Fruit fly (Drosophila melanogaster) whole organism, adult: Measurements from ENCODE around the gene CG15449.

Experiments
- CG14711 ChIP-seq: fragments of 200-800 bp; sonication (Bioruptor generic); optimal IDR thresholded peaks from 2 replicates; lab custom pipeline; 2018; ENCODE audit warnings: missing biosample characterization, mild to moderate bottlenecking, missing genetic modification characterization, moderate library complexity
- Clk ChIP-seq: fragments of 200-800 bp; sonication (Bioruptor generic); optimal IDR thresholded peaks from 2 replicates; lab custom pipeline; 2017; ENCODE audit warnings: missing biosample characterization, missing genetic modification characterization
- ovo ChIP-seq: fragments of 200-800 bp; sonication (Bioruptor generic); optimal IDR thresholded peaks from 2 replicates; lab custom pipeline; 2016; ENCODE audit warnings: missing biosample characterization, missing genetic modification characterization

- TF ChIP-seq ovo (GFP tag; lab: Kevin White, UChicago): no peak
- no peak for TF ChIP-seq Clk
- TF ChIP-seq CG14711 (tag; lab: Kevin White, UChicago): no peak
Observed at dm6 chrX:21031819-21032261, 8.6 kb downstream of the CG15449 start, which contains the start of gene CG1529.
